Fruit fly (Drosophila melanogaster): ENCODE data around the gene CenG1A.
A peak's percentile ranks its signal among the peaks of the same experiment; 100 is the strongest.

Gene CenG1A

dm6 chr2L:13881939-13882338 lies 46.6 kb downstream of the CenG1A start (continued):
- TF ChIP-seq CG17568 (GFP tag; optimal IDR thresholded peaks at IDR 0.05) (peak; percentile 22), CG2202 (tag; optimal IDR thresholded peaks at IDR 0.05) (no peak), CG8944 (GFP tag; optimal IDR thresholded peaks at IDR 0.05) (no peak), BtbVII (GFP tag; optimal IDR thresholded peaks at IDR 0.05) (peak; percentile 48), Sry-δ (GFP tag; optimal IDR thresholded peaks at IDR 0.05) (no peak), CG3407 (GFP tag; optimal IDR thresholded peaks at IDR 0.05) (no peak), CG15696 (tag; optimal IDR thresholded peaks at IDR 0.05) (no peak), Dip2 (GFP tag; IDR thresholded peaks at IDR 0.05) (no peak), slbo (GFP tag; IDR thresholded peaks at IDR 0.05) (no peak), tx (GFP tag; optimal IDR thresholded peaks at IDR 0.05) (no peak), CG42726 (GFP tag; IDR thresholded peaks at IDR 0.05; ENCODE audit: partially characterized antibody) (no peak), Dbx (GFP tag; IDR thresholded peaks at IDR 0.05) (peak; percentile 23; the same call in 1 of the 3 replicates), CG1602 (GFP tag; optimal IDR thresholded peaks at IDR 0.05) (no peak), sr (GFP tag; IDR thresholded peaks at IDR 0.05) (no peak), ttk (GFP tag; IDR thresholded peaks at IDR 0.05) (no peak), Lpt (GFP tag; optimal IDR thresholded peaks at IDR 0.05) (no peak), crol (GFP tag; IDR thresholded peaks at IDR 0.05) (no peak), pfk (GFP tag; optimal IDR thresholded peaks at IDR 0.05) (no peak), Gsc (GFP tag; IDR thresholded peaks at IDR 0.05) (no peak), ERR (GFP tag; optimal IDR thresholded peaks at IDR 0.05) (no peak), CG7839 (tag; optimal IDR thresholded peaks at IDR 0.05) (no peak), Nf-YB (GFP tag; optimal IDR thresholded peaks at IDR 0.05) (no peak), CG9932 (GFP tag; IDR thresholded peaks at IDR 0.05) (0 out of 2 replicates have a peak, but pooled peaks have one; percentile 34), H15 (GFP tag; IDR thresholded peaks at IDR 0.05) (no peak), Rfx (GFP tag; IDR thresholded peaks at IDR 0.05) (peak; percentile 34; the same call in 1 of the 2 replicates), sug (tag; optimal IDR thresholded peaks at IDR 0.05) (peak; percentile 24), CG13424 (tag; optimal IDR thresholded peaks at IDR 0.05) (no peak), CG31388 (GFP tag; optimal IDR thresholded peaks at IDR 0.05) (no peak), tgo (GFP tag; IDR thresholded peaks at IDR 0.05) (no peak), Dad (GFP tag; optimal IDR thresholded peaks at IDR 0.05) (no peak), mam (GFP tag; optimal IDR thresholded peaks at IDR 0.05) (peak; percentile 35), Sry-β (GFP tag; optimal IDR thresholded peaks at IDR 0.05) (no peak), bsh (GFP tag; optimal IDR thresholded peaks at IDR 0.05) (no peak), sd (tag; optimal IDR thresholded peaks at IDR 0.05) (peak; percentile 61), Hmx (GFP tag; optimal IDR thresholded peaks at IDR 0.05) (no peak), lbe (GFP tag; optimal IDR thresholded peaks at IDR 0.05) (peak; percentile 74), Doc3 (GFP tag; IDR thresholded peaks at IDR 0.05; ENCODE audit: partially characterized antibody) (no peak), crc (GFP tag; optimal IDR thresholded peaks at IDR 0.05) (peak; percentile 3), HHEX (GFP tag; optimal IDR thresholded peaks at IDR 0.05) (peak; percentile 17), wdn (GFP tag; IDR thresholded peaks at IDR 0.05) (no peak), odd (GFP tag; optimal IDR thresholded peaks at IDR 0.05) (no peak), CrebB (tag; optimal IDR thresholded peaks at IDR 0.05) (no peak), CG32532 (GFP tag; IDR thresholded peaks at IDR 0.05) (no peak), bcd (GFP tag; optimal IDR thresholded peaks at IDR 0.05) (peak; percentile 8), Hmr (GFP tag; optimal IDR thresholded peaks at IDR 0.05) (peak; percentile 81), Aef1 (GFP tag; IDR thresholded peaks at IDR 0.05) (no peak), CG33557 (GFP tag; optimal IDR thresholded peaks at IDR 0.05) (no peak), repo (GFP tag; optimal IDR thresholded peaks at IDR 0.05) (no peak), PHDP (tag; optimal IDR thresholded peaks at IDR 0.05) (peak; percentile 56), HLH3B (GFP tag; IDR thresholded peaks at IDR 0.05) (no peak), tio (GFP tag; optimal IDR thresholded peaks at IDR 0.05) (no peak), CG6765 (GFP tag; optimal IDR thresholded peaks at IDR 0.05) (peak; percentile 10)

Measured in whole organism, embryonic.